Fruit fly (Drosophila melanogaster) whole organism, adult: Measurements from ENCODE around the gene Idh3a.

ENCODE experiments used
- CG11617 ChIP-seq: fragments of 200-800 bp; sonication (Bioruptor generic); optimal IDR thresholded peaks from 2 replicates; lab custom pipeline; 2017; ENCODE audit warnings: mild to moderate bottlenecking, missing biosample characterization, missing genetic modification reagents, missing genetic modification characterization
- CG12768 ChIP-seq: fragments of 200-800 bp; sonication (Bioruptor generic); optimal IDR thresholded peaks from 2 replicates; lab custom pipeline; 2017; ENCODE audit warnings: missing biosample characterization, missing genetic modification characterization, mild to moderate bottlenecking, moderate library complexity, missing genetic modification reagents
- CG14711 ChIP-seq: fragments of 200-800 bp; sonication (Bioruptor generic); optimal IDR thresholded peaks from 2 replicates; lab custom pipeline; 2018; ENCODE audit warnings: missing biosample characterization, mild to moderate bottlenecking, missing genetic modification characterization, moderate library complexity
- CG1620 ChIP-seq: fragments of 200-800 bp; sonication (Bioruptor generic); optimal IDR thresholded peaks from 2 replicates; lab custom pipeline; 2016; ENCODE audit warnings: missing biosample characterization, missing genetic modification characterization
- CG33017 ChIP-seq: fragments of 200-800 bp; sonication (Bioruptor generic); optimal IDR thresholded peaks from 2 replicates; lab custom pipeline; 2018; ENCODE audit warnings: missing biosample characterization, mild to moderate bottlenecking, missing genetic modification characterization, moderate library complexity
- CG5204 ChIP-seq: fragments of 200-800 bp; sonication (Bioruptor generic); optimal IDR thresholded peaks from 2 replicates; lab custom pipeline; 2016; ENCODE audit warnings: missing biosample characterization, missing genetic modification characterization
- CG7045 ChIP-seq: fragments of 200-800 bp; sonication (Bioruptor generic); optimal IDR thresholded peaks from 2 replicates; lab custom pipeline; 2017; ENCODE audit warnings: missing biosample characterization, mild to moderate bottlenecking, missing genetic modification characterization
- CG7101 ChIP-seq: fragments of 200-800 bp; sonication (Bioruptor generic); optimal IDR thresholded peaks from 2 replicates; lab custom pipeline; 2018; ENCODE audit warnings: missing biosample characterization, mild to moderate bottlenecking, missing genetic modification characterization, moderate library complexity
- Clk ChIP-seq: fragments of 200-800 bp; sonication (Bioruptor generic); optimal IDR thresholded peaks from 2 replicates; lab custom pipeline; 2017; ENCODE audit warnings: missing biosample characterization, missing genetic modification characterization
- Crg-1 ChIP-seq: fragments of 200-800 bp; sonication (Bioruptor generic); optimal IDR thresholded peaks from 2 replicates; lab custom pipeline; 2016; ENCODE audit warnings: missing biosample characterization, missing genetic modification characterization
- Hr96 ChIP-seq: fragments of 200-800 bp; sonication (Bioruptor generic); optimal IDR thresholded peaks from 2 replicates; lab custom pipeline; 2016; ENCODE audit warnings: missing biosample characterization, missing genetic modification characterization
- Mnt ChIP-seq: fragments of 200-800 bp; sonication (Bioruptor generic); optimal IDR thresholded peaks from 2 replicates; lab custom pipeline; 2016; ENCODE audit warnings: missing biosample characterization, mild to moderate bottlenecking, missing genetic modification characterization
- bab1 ChIP-seq: fragments of 200-800 bp; sonication (Bioruptor generic); optimal IDR thresholded peaks from 3 replicates; lab custom pipeline; 2019; ENCODE audit warnings: missing biosample characterization, mild to moderate bottlenecking, missing genetic modification characterization, moderate library complexity
- cic ChIP-seq: fragments of 200-800 bp; sonication (Bioruptor generic); optimal IDR thresholded peaks from 2 replicates; lab custom pipeline; 2017; ENCODE audit warnings: missing biosample characterization, mild to moderate bottlenecking, missing genetic modification characterization, moderate library complexity
- cnc ChIP-seq, 2 experiments: fragments of >200 bp; optimal IDR thresholded peaks; 2 replicates each; lab custom pipeline; 2017
- kay ChIP-seq: fragments of 200-800 bp; sonication (Bioruptor generic); peaks from one replicate; lab custom pipeline; 2016; ENCODE audit warnings: missing biosample characterization, missing genetic modification characterization, borderline replicate concordance
- ovo ChIP-seq: fragments of 200-800 bp; sonication (Bioruptor generic); optimal IDR thresholded peaks from 2 replicates; lab custom pipeline; 2016; ENCODE audit warnings: missing biosample characterization, missing genetic modification characterization
- pad ChIP-seq: fragments of 200-800 bp; sonication (Bioruptor generic); optimal IDR thresholded peaks from 3 replicates; lab custom pipeline; 2017; ENCODE audit warnings: missing biosample characterization, missing genetic modification characterization, mild to moderate bottlenecking, moderate library complexity, missing genetic modification reagents
- tj ChIP-seq: fragments of 200-800 bp; sonication (Bioruptor generic); optimal IDR thresholded peaks from 3 replicates; lab custom pipeline; 2017; ENCODE audit warnings: missing biosample characterization, mild to moderate bottlenecking, missing genetic modification characterization, moderate library complexity
- toe ChIP-seq: fragments of 200-800 bp; sonication (Bioruptor generic); optimal IDR thresholded peaks from 2 replicates; lab custom pipeline; 2016; ENCODE audit warnings: missing biosample characterization, missing genetic modification characterization

Idh3a gene

DNA sequence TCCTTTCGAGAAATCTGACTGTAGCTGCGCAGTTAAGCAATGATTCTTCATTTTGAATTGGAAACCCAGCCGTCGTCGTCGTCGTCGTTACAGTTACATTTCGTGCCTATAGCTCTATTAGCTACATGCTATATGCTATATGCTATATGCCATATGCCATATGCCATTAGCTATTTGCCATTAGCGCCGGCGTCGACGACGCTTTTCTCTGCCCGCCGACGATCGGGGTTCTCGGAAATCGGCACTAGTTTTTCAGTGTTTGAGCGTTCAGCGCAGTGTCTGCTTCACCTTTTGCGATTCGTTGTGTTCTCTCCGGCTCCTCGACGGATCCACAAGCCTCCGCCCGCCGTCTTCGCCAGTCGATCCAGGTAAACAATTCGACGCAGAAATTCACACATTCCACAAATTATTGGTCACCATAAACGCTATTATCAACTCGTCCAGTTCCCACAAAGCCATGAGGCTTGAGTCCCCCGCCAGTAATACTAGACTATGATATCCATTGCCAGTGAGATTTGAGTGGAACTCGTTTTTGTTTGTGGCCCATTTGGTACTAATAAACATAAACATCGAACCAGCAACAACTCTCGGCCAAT is 17.3 kb downstream of the Idh3a start:
- TF ChIP-seq kay (GFP tag; lab: Kevin White, UChicago) (peak; percentile 55), cnc (optimal IDR thresholded peaks at IDR 0.05; lab: Kevin White, UChicago) (no peak), CG11617 (GFP tag; lab: Kevin White, UChicago) (no peak), CG5204 (GFP tag; lab: Kevin White, UChicago) (no peak), CG12768 (GFP tag; lab: Kevin White, UChicago) (no peak), Crg-1 (no peak), CG14711 (tag; lab: Kevin White, UChicago) (no peak)

DNA sequence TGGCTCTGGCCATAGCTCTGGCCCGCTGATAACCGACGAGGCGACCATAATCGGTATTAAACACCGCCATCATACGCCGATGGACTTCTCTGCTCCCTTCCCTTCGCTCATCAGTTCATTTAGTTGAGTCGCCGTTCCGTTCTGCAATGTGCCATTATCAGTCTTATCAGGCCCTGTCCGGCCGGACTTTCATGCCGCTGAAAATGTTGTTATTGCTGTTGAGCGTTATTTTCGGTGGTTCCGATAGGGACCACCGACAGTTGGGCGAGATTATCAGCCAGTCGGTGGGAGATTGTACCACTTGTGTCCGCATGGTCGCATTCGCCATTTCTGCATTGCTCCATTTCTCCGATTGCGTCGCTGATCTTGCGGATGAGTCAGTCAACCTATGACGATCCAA is 20.3 kb downstream of the Idh3a start:
- TF ChIP-seq Mnt (GFP tag; lab: Kevin White, UChicago): peak; percentile 19
- TF ChIP-seq CG14711 (tag; lab: Kevin White, UChicago): no peak
- TF ChIP-seq ovo (GFP tag; lab: Kevin White, UChicago): no peak

DNA sequence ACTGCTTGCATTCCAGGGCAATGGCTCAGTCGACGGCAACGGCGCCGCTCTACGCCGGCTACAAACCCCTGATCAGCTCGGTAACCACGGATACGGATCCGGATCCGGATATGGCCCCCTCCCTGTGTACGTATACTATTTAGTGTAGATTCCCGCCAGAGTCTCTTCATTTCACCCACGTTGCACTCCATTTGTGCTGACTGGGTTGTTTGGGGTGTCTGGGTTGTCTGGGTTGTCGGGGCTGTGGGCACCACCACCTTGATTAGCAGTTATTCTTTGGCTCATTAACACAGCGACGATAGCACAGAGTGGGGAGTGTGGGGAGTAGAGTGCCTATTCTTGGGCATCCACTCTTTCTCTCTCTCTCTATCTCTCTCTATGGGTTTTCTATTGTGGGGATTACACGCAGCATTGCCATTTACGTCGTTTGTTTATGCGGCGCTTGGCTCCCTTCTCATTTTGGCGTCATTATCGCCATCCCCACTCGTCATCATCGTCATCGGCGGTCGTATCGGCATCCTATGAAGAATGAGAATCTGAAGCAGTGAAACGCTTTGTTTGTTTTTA is 22.8 kb downstream of the Idh3a start:
- TF ChIP-seq ovo (GFP tag; lab: Kevin White, UChicago) (no peak), CG14711 (tag; lab: Kevin White, UChicago) (peak; percentile 83), pad (GFP tag; lab: Kevin White, UChicago) (peak; percentile 90), tj (GFP tag; lab: Kevin White, UChicago) (peak; percentile 84)

DNA sequence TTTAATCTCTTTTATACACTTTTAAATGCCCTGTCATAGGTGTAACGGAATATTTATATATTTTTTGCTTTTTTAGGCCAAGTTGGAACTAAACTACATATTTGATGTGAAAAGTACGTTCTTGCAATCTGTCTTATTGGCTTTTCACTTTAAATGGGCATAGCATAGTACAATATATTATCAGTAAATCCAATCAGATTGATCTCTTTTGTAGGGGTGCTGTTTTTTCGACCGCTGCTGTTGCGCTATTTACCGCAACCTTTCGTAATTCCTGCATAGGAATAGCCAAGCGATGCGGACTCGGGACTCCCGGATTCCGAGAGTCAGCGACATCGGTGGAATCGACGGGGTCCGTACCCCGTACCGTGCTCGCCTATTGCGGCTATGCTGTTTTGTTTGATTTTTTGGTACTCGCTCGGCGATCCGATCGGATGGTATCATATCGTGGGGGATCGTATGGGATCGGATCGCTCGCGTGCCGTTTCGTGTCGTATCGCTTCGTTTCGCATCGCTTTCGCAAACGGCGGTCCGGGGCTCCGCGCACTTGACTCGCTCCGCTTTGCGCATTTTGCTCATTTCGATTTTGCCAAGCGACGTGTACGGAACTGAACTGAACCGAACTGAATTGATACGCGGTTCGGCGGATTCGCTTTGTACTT is 23.7 kb downstream of the Idh3a start:
- TF ChIP-seq CG12768 (GFP tag; lab: Kevin White, UChicago): peak; percentile 68
- TF ChIP-seq Mnt (GFP tag; lab: Kevin White, UChicago): peak; percentile 81
- TF ChIP-seq cnc (optimal IDR thresholded peaks at IDR 0.05; lab: Kevin White, UChicago): no peak
- TF ChIP-seq cic (GFP tag; lab: Kevin White, UChicago): peak; percentile 68
- TF ChIP-seq Hr96: peak; percentile 49
- TF ChIP-seq CG7101 (tag; lab: Kevin White, UChicago): peak; percentile 48
- TF ChIP-seq CG5204 (GFP tag; lab: Kevin White, UChicago): no peak
- TF ChIP-seq CG11617 (GFP tag; lab: Kevin White, UChicago): no peak
- TF ChIP-seq bab1 (GFP tag; lab: Kevin White, UChicago): peak; percentile 42
- TF ChIP-seq Crg-1: no peak
- no peak for TF ChIP-seq pad (GFP tag; lab: Kevin White, UChicago)
- peak; percentile 29 for TF ChIP-seq CG33017 (tag; lab: Kevin White, UChicago)
- TF ChIP-seq kay (GFP tag; lab: Kevin White, UChicago): no peak
- TF ChIP-seq CG1620 (GFP tag; lab: Kevin White, UChicago): no peak
- TF ChIP-seq CG14711 (tag; lab: Kevin White, UChicago): no peak
- TF ChIP-seq tj (GFP tag; lab: Kevin White, UChicago): peak; percentile 50
- no peak for TF ChIP-seq toe
- no peak for TF ChIP-seq Clk (GFP tag; lab: Kevin White, UChicago)
- no peak for TF ChIP-seq CG7045 (GFP tag; lab: Kevin White, UChicago)
- TF ChIP-seq ovo (GFP tag; lab: Kevin White, UChicago): peak; percentile 83

DNA sequence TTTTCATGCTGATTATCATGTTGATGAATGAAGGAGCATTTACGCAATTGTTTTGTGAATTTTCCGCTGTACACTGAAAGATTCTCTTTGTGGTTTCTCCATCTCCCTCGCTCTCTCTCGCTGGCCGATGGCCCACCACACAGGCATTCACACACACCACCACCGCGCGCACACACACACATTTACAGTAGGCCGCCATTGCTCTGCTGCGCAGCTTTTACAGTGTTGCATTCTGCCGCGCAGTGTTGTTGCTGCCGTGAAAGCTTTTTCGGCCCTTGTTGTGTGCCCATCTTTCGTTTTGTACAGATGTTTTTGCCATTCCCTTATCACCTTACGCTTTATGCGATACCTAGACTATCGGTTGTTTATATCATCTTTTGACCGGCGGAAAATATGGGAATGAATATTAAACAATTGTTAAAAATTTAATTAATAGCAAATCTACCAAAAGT is 24.8 kb downstream of the Idh3a start:
- no peak for TF ChIP-seq Clk (GFP tag; lab: Kevin White, UChicago)
- TF ChIP-seq CG7045 (GFP tag; lab: Kevin White, UChicago): no peak
- peak; percentile 83 for TF ChIP-seq Mnt (GFP tag; lab: Kevin White, UChicago)
- TF ChIP-seq ovo (GFP tag; lab: Kevin White, UChicago): peak; percentile 59
- peak; percentile 55 for TF ChIP-seq CG7101 (tag; lab: Kevin White, UChicago)
- peak; percentile 47 for TF ChIP-seq CG1620 (GFP tag; lab: Kevin White, UChicago)
- peak; percentile 73 for TF ChIP-seq Crg-1
- TF ChIP-seq cnc (optimal IDR thresholded peaks at IDR 0.05; lab: Kevin White, UChicago): no peak
- no peak for TF ChIP-seq CG12768 (GFP tag; lab: Kevin White, UChicago)
- peak; percentile 49 for TF ChIP-seq CG14711 (tag; lab: Kevin White, UChicago)
- no peak for TF ChIP-seq CG5204 (GFP tag; lab: Kevin White, UChicago)
- TF ChIP-seq Hr96: peak; percentile 77
- TF ChIP-seq pad (GFP tag; lab: Kevin White, UChicago): peak; percentile 49
- no peak for TF ChIP-seq tj (GFP tag; lab: Kevin White, UChicago)
- TF ChIP-seq bab1 (GFP tag; lab: Kevin White, UChicago): peak; percentile 61
- no peak for TF ChIP-seq CG33017 (tag; lab: Kevin White, UChicago)
- peak; percentile 25 for TF ChIP-seq toe
- TF ChIP-seq cic (GFP tag; lab: Kevin White, UChicago): peak; percentile 58
- TF ChIP-seq CG11617 (GFP tag; lab: Kevin White, UChicago): peak; percentile 15
